Worm (Caenorhabditis elegans) whole organism, mixed stage, embryonic: ENCODE results near the gene Y53C12A.11.
A peak's percentile ranks its signal among the peaks of the same experiment; 100 is the strongest.

Experiments
- ces-1 ChIP-seq: fragments of 150-350 bp; optimal IDR thresholded peaks from 2 replicates; lab custom pipeline; 2014; ENCODE audit warnings: missing biosample characterization, missing genetic modification reagents, missing genetic modification characterization
- lin-32 ChIP-seq: fragments of 200-800 bp; sonication (Bioruptor generic); optimal IDR thresholded peaks from 2 replicates; lab custom pipeline; 2018; ENCODE audit warnings: mild to moderate bottlenecking, missing genetic modification characterization, missing compliant biosample characterization
- lsy-2 ChIP-seq: fragments of 150-350 bp; optimal IDR thresholded peaks from 2 replicates; lab custom pipeline; 2014; ENCODE audit warnings: missing biosample characterization, missing genetic modification characterization
- mls-2 ChIP-seq: sonication (generic microtip); optimal IDR thresholded peaks from 2 replicates; lab custom pipeline; 2016; ENCODE audit warnings: mild to moderate bottlenecking, missing genetic modification characterization, moderate library complexity, missing compliant biosample characterization
- nhr-2 ChIP-seq: fragments of 150-350 bp; optimal IDR thresholded peaks from 2 replicates; lab custom pipeline; 2014; ENCODE audit warnings: missing biosample characterization, missing genetic modification characterization
- pha-4 ChIP-seq: fragments of 150-350 bp; optimal IDR thresholded peaks from 2 replicates; lab custom pipeline; 2018; ENCODE audit warnings: missing biosample characterization, missing genetic modification reagents, missing genetic modification characterization
- unc-39 ChIP-seq: fragments of 150-350 bp; optimal IDR thresholded peaks from 2 replicates; lab custom pipeline; 2014; ENCODE audit warnings: missing biosample characterization, missing genetic modification characterization
- zip-8 ChIP-seq: fragments of 150-350 bp; optimal IDR thresholded peaks from 2 replicates; lab custom pipeline; 2014; ENCODE audit warnings: missing biosample characterization, missing genetic modification characterization

Gene Y53C12A.11

DNA sequence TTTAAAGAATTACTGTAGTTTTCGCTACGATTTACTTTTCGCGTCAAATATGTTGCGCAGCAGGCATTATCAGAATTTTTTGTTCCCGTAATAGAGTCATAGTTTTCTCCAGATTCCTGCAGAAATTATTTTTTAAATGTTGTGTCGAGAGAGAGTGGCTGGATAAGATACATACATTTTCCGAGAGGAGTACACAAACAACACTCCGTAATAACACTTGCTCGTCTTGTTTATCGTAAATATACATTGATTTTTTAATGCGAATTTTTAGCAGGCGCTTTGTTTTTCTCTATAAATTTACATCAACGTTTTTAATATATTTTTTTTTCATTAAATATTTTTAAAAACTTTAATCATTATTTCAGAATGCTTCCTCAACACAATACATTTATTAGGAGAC lies 49.5 kb downstream of the Y53C12A.11 start, which contains the start of gene taf-8:
TSS of gene taf-8 (plus strand) at position 360 of the 400 bp plus-strand sequence.
- TF ChIP-seq zip-8 (no peak), pha-4 (tag; lab: Kevin White, UChicago) (peak; percentile 31), lin-32 (GFP tag; lab: Kevin White, UChicago) (no peak), mls-2 (tag; lab: Kevin White, UChicago) (no peak), lsy-2 (tag; lab: Kevin White, UChicago) (peak; percentile 53), unc-39 (tag; lab: Kevin White, UChicago) (no peak), ces-1 (GFP tag; lab: Kevin White, UChicago) (peak; percentile 69), nhr-2 (tag; lab: Kevin White, UChicago) (no peak)
